Fruit fly (Drosophila melanogaster) whole organism, embryonic: ENCODE measurements around the gene Usp1.

Source experiments
- Awh ChIP-seq: fragments of 200-800 bp; sonication (Bioruptor generic); IDR thresholded peaks from 2 replicates; pipeline ENCODE4, ENCODE4 v1.3.6; 2022; ENCODE audit warnings: missing biosample characterization, missing genetic modification characterization
- CG10431 ChIP-seq: fragments of 200-800 bp; sonication (Bioruptor generic); optimal IDR thresholded peaks from 3 replicates; lab custom pipeline; 2018; ENCODE audit warnings: missing biosample characterization, mild to moderate bottlenecking, missing genetic modification characterization
- CG12071 ChIP-seq: fragments of 200-800 bp; sonication (Bioruptor generic); optimal IDR thresholded peaks from 3 replicates; lab custom pipeline; 2018; ENCODE audit warnings: missing biosample characterization, mild to moderate bottlenecking, missing genetic modification characterization
- CG12659 ChIP-seq: fragments of 200-800 bp; sonication (Bioruptor generic); optimal IDR thresholded peaks from 3 replicates; lab custom pipeline; 2017; ENCODE audit warnings: mild to moderate bottlenecking, missing biosample characterization, missing genetic modification reagents, missing genetic modification characterization
- CG13624 ChIP-seq: fragments of 200-800 bp; sonication (Bioruptor generic); optimal IDR thresholded peaks from 2 replicates; lab custom pipeline; 2016; ENCODE audit warnings: missing biosample characterization, missing genetic modification characterization
- CG14667 ChIP-seq: fragments of 200-800 bp; sonication (Bioruptor generic); IDR thresholded peaks from 2 replicates; pipeline ENCODE4 v1.3.6; 2022; ENCODE audit warnings: missing biosample characterization, missing genetic modification characterization
- CG1602 ChIP-seq: fragments of 200-800 bp; sonication (Bioruptor generic); optimal IDR thresholded peaks from 3 replicates; lab custom pipeline; 2016; ENCODE audit warnings: missing biosample characterization, missing genetic modification characterization
- CG17361 ChIP-seq: fragments of 200-800 bp; sonication (Bioruptor generic); IDR thresholded peaks from 3 replicates; pipeline ENCODE4 v1.3.6; 2022; ENCODE audit warnings: missing biosample characterization, missing genetic modification characterization
- CG18262 ChIP-seq: fragments of 200-800 bp; optimal IDR thresholded peaks from 3 replicates; lab custom pipeline; 2019; ENCODE audit warnings: missing biosample characterization, mild to moderate bottlenecking, missing genetic modification characterization, moderate library complexity
- CG34224 ChIP-seq: fragments of 200-800 bp; sonication (Bioruptor generic); IDR thresholded peaks from 3 replicates; pipeline ENCODE4 v1.3.6; 2022; ENCODE audit warnings: missing biosample characterization, missing genetic modification characterization; ENCODE audit not compliant: partially characterized antibody
- CG4617 ChIP-seq: fragments of 200-800 bp; sonication (Bioruptor generic); optimal IDR thresholded peaks from 3 replicates; lab custom pipeline; 2016; ENCODE audit warnings: missing biosample characterization, missing genetic modification characterization, borderline replicate concordance
- CG4820 ChIP-seq: fragments of 200-800 bp; sonication (Bioruptor generic); optimal IDR thresholded peaks from 3 replicates; lab custom pipeline; 2016; ENCODE audit warnings: missing biosample characterization, missing genetic modification characterization
- CG6272 ChIP-seq: fragments of 200-800 bp; sonication (Bioruptor generic); IDR thresholded peaks from 2 replicates; pipeline ENCODE4 v1.3.6; 2022; ENCODE audit warnings: missing biosample characterization, missing genetic modification characterization
- CG7745 ChIP-seq: fragments of 200-800 bp; sonication (Bioruptor generic); optimal IDR thresholded peaks from 2 replicates; lab custom pipeline; 2018; ENCODE audit warnings: missing biosample characterization, mild to moderate bottlenecking, missing genetic modification characterization, moderate library complexity
- CG7928 ChIP-seq: fragments of 200-800 bp; sonication (Bioruptor generic); optimal IDR thresholded peaks from 2 replicates; lab custom pipeline; 2017; ENCODE audit warnings: missing biosample characterization, mild to moderate bottlenecking, missing genetic modification characterization
- CG9797 ChIP-seq: fragments of 200-800 bp; sonication (Bioruptor generic); optimal IDR thresholded peaks from 3 replicates; lab custom pipeline; 2018; ENCODE audit warnings: missing biosample characterization, mild to moderate bottlenecking, missing genetic modification characterization
- Chrac-16 ChIP-seq: fragments of 200-800 bp; sonication (Bioruptor generic); optimal IDR thresholded peaks from 3 replicates; lab custom pipeline; 2016; ENCODE audit warnings: missing biosample characterization, missing genetic modification characterization
- Dad ChIP-seq: fragments of 200-800 bp; sonication (Bioruptor generic); optimal IDR thresholded peaks from 3 replicates; lab custom pipeline; 2016; ENCODE audit warnings: missing biosample characterization, missing genetic modification characterization
- Dref ChIP-seq: fragments of 200-800 bp; sonication (Bioruptor generic); IDR thresholded peaks from 2 replicates; pipeline ENCODE4 v1.3.6; 2022; ENCODE audit warnings: missing biosample characterization, missing genetic modification characterization
- HmgD ChIP-seq: fragments of 200-800 bp; sonication (Bioruptor generic); optimal IDR thresholded peaks from 3 replicates; lab custom pipeline; 2016; ENCODE audit warnings: missing biosample characterization, missing genetic modification characterization
- Hr78 ChIP-seq, 2 experiments: fragments of 200-800 bp in 1 of 2; fragments of >200 bp in 1 of 2; sonication (Bioruptor generic) in 1 of 2; optimal IDR thresholded peaks; 2 replicates each; lab custom pipeline; 2017 to 2019; ENCODE audit warnings: missing biosample characterization in 2 of 2, missing genetic modification characterization in 2 of 2, mild to moderate bottlenecking in 1 of 2, moderate library complexity in 1 of 2
- NC2α ChIP-seq: fragments of 200-800 bp; sonication (Bioruptor generic); optimal IDR thresholded peaks from 2 replicates; lab custom pipeline; 2016; ENCODE audit warnings: missing biosample characterization, missing genetic modification characterization
- Nf-YB ChIP-seq: fragments of 200-800 bp; sonication (Bioruptor generic); optimal IDR thresholded peaks from 3 replicates; lab custom pipeline; 2019; ENCODE audit warnings: missing biosample characterization, mild to moderate bottlenecking, missing genetic modification characterization, moderate library complexity
- Ptx1 ChIP-seq: fragments of 200-800 bp; sonication (Bioruptor generic); IDR thresholded peaks from 2 replicates; pipeline ENCODE4 v1.3.6; 2022; ENCODE audit warnings: missing biosample characterization, missing genetic modification characterization
- Taf1 ChIP-seq: fragments of 200-800 bp; sonication (Bioruptor generic); IDR thresholded peaks from 2 replicates; pipeline ENCODE4 v1.3.6; 2022; ENCODE audit warnings: missing biosample characterization, missing genetic modification characterization
- Trl ChIP-seq, 3 experiments: fragments of >200 bp in 2 of 3; fragments of 200-800 bp in 1 of 3; sonication (Bioruptor generic) in 1 of 3; optimal IDR thresholded peaks; 2 replicates in 1 of 3; 3 replicates in 2 of 3; lab custom pipeline; 2016 to 2017; ENCODE audit warnings: missing biosample characterization in 1 of 3, missing genetic modification characterization in 1 of 3
- Usf ChIP-seq: fragments of 200-800 bp; sonication (Bioruptor generic); optimal IDR thresholded peaks from 2 replicates; lab custom pipeline; 2017; ENCODE audit warnings: missing genotype, missing biosample characterization, missing genetic modification characterization
- al ChIP-seq: fragments of 200-800 bp; sonication (Bioruptor generic); IDR thresholded peaks from 2 replicates; pipeline ENCODE4 v1.3.6; 2022; ENCODE audit warnings: missing biosample characterization, missing genetic modification characterization
- az2 ChIP-seq: fragments of 200-800 bp; sonication (Bioruptor generic); optimal IDR thresholded peaks from 3 replicates; lab custom pipeline; 2016; ENCODE audit warnings: missing biosample characterization, missing genetic modification characterization
- cad ChIP-seq: fragments of >200 bp; optimal IDR thresholded peaks from 2 replicates; lab custom pipeline; 2017; ENCODE audit warnings: missing biosample characterization, missing genetic modification characterization
- cas ChIP-seq: fragments of 200-800 bp; sonication (Bioruptor generic); IDR thresholded peaks from 2 replicates; pipeline ENCODE4 v1.3.6; 2022; ENCODE audit warnings: missing biosample characterization, missing genetic modification characterization
- danr ChIP-seq: fragments of 200-800 bp; sonication (Bioruptor generic); IDR thresholded peaks from 2 replicates; pipeline ENCODE4 v1.3.6; 2022; ENCODE audit warnings: missing biosample characterization, missing genetic modification characterization
- dimm ChIP-seq: fragments of 200-800 bp; sonication (Bioruptor generic); IDR thresholded peaks from 2 replicates; pipeline ENCODE4 v1.3.6; 2022; ENCODE audit warnings: missing biosample characterization, missing genetic modification characterization
- dmrt99B ChIP-seq: fragments of 200-800 bp; sonication (Bioruptor generic); optimal IDR thresholded peaks from 2 replicates; lab custom pipeline; 2018; ENCODE audit warnings: missing biosample characterization, mild to moderate bottlenecking, missing genetic modification characterization, moderate library complexity
- esg ChIP-seq: fragments of 200-800 bp; sonication (Bioruptor generic); conservative IDR thresholded peaks from 2 replicates; pipeline ENCODE4 v1.3.6; 2022; ENCODE audit warnings: missing biosample characterization, missing genetic modification characterization
- eve ChIP-seq, 2 experiments: fragments of >200 bp; optimal IDR thresholded peaks; 2 replicates each; lab custom pipeline; 2017; ENCODE audit warnings: missing biosample characterization in 2 of 2, missing genetic modification characterization in 2 of 2
- fd3F ChIP-seq: fragments of 200-800 bp; sonication (Bioruptor generic); optimal IDR thresholded peaks from 2 replicates; lab custom pipeline; 2018; ENCODE audit warnings: missing biosample characterization, mild to moderate bottlenecking, missing genetic modification characterization, moderate library complexity
- gfzf ChIP-seq: fragments of 200-800 bp; sonication (Bioruptor generic); optimal IDR thresholded peaks from 2 replicates; lab custom pipeline; 2016; ENCODE audit warnings: missing biosample characterization, mild to moderate bottlenecking, missing genetic modification characterization, moderate library complexity
- ham ChIP-seq: fragments of 200-800 bp; sonication (Bioruptor generic); IDR thresholded peaks from 2 replicates; pipeline ENCODE4 v1.3.6; 2022; ENCODE audit warnings: missing biosample characterization, missing genetic modification characterization
- lilli ChIP-seq: fragments of 200-800 bp; sonication (Bioruptor generic); optimal IDR thresholded peaks from 3 replicates; lab custom pipeline; 2016; ENCODE audit warnings: missing biosample characterization, missing genetic modification characterization
- nau ChIP-seq: fragments of 200-800 bp; sonication (Bioruptor generic); optimal IDR thresholded peaks from 3 replicates; lab custom pipeline; 2017; ENCODE audit warnings: missing biosample characterization, mild to moderate bottlenecking, missing genetic modification characterization, missing genetic modification reagents
- nmo ChIP-seq: fragments of 200-800 bp; sonication (Bioruptor generic); optimal IDR thresholded peaks from 2 replicates; lab custom pipeline; 2018; ENCODE audit warnings: missing biosample characterization, mild to moderate bottlenecking, missing genetic modification characterization, moderate library complexity
- odd ChIP-seq: fragments of 200-800 bp; sonication (Bioruptor generic); optimal IDR thresholded peaks from 2 replicates; lab custom pipeline; 2017; ENCODE audit warnings: missing biosample characterization, mild to moderate bottlenecking, missing genetic modification characterization
- pb ChIP-seq: fragments of 200-800 bp; sonication (Bioruptor generic); optimal IDR thresholded peaks from 3 replicates; lab custom pipeline; 2016; ENCODE audit warnings: missing biosample characterization, missing genetic modification characterization
- peb ChIP-seq: fragments of 200-800 bp; sonication (Bioruptor generic); IDR thresholded peaks from 2 replicates; pipeline ENCODE4 v1.3.6; 2022; ENCODE audit warnings: missing biosample characterization, missing genetic modification characterization
- repo ChIP-seq: fragments of 200-800 bp; sonication (Bioruptor generic); optimal IDR thresholded peaks from 2 replicates; lab custom pipeline; 2016; ENCODE audit warnings: missing biosample characterization, missing genetic modification characterization
- sim ChIP-seq: fragments of 200-800 bp; sonication (Bioruptor generic); IDR thresholded peaks from 2 replicates; pipeline ENCODE4 v1.3.6; 2022; ENCODE audit warnings: missing biosample characterization, missing genetic modification characterization
- slp2 ChIP-seq: fragments of 200-800 bp; sonication (Bioruptor generic); optimal IDR thresholded peaks from 2 replicates; lab custom pipeline; 2016; ENCODE audit warnings: missing biosample characterization, missing genetic modification characterization
- sna ChIP-seq: fragments of 200-800 bp; sonication (Bioruptor generic); IDR thresholded peaks from 2 replicates; pipeline ENCODE4 v1.3.6; 2022; ENCODE audit warnings: missing biosample characterization, missing genetic modification characterization; ENCODE audit not compliant: partially characterized antibody
- tap ChIP-seq: fragments of 200-800 bp; optimal IDR thresholded peaks from 3 replicates; lab custom pipeline; 2019; ENCODE audit warnings: missing biosample characterization, mild to moderate bottlenecking, missing genetic modification characterization, moderate library complexity
- trh ChIP-seq: fragments of 200-800 bp; sonication (Bioruptor generic); optimal IDR thresholded peaks from 2 replicates; lab custom pipeline; 2016; ENCODE audit warnings: missing biosample characterization, missing genetic modification characterization
- z ChIP-seq: fragments of 200-800 bp; sonication (Bioruptor generic); IDR thresholded peaks from 3 replicates; pipeline ENCODE4 v1.3.6; 2022; ENCODE audit warnings: missing biosample characterization, missing genetic modification characterization

Gene Usp1

DNA sequence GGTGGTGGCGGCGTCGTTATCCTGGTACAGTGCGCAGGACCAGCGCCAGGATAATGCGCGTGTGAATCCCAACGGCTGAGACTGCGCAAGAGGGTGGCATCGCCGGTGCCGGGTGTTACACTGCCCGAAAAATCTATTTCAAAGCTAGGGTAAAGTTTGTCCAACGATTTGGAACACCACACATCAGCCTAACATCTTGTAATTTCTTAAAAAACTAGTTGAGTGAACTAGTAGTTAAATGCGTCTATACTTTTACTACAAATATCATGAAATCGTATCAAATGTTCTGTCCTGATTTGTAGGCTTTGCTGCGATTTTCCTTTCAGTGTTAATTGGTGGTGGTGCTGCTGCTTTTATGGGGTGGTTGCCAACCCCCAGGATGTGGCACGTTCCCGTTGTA lies 36.1 kb downstream of the Usp1 start (continued):
- TF ChIP-seq sim (GFP tag; lab: Robert Waterston, UW) (no peak), slp2 (GFP tag; lab: Kevin White, UChicago) (no peak), az2 (GFP tag; lab: Kevin White, UChicago) (peak; percentile 31), gfzf (no peak), Awh (GFP tag; lab: Robert Waterston, UW) (no peak), CG13624 (GFP tag; lab: Kevin White, UChicago) (no peak), nau (GFP tag; lab: Kevin White, UChicago) (no peak), CG4617 (GFP tag; lab: Kevin White, UChicago) (no peak), CG14667 (GFP tag; lab: Robert Waterston, UW) (no peak), Taf1 (no peak), danr (GFP tag; lab: Robert Waterston, UW) (no peak), z (no peak), pb (GFP tag; lab: Kevin White, UChicago) (no peak), CG7745 (tag; lab: Kevin White, UChicago) (no peak), CG9797 (GFP tag; lab: Kevin White, UChicago) (no peak), fd3F (no peak), CG1602 (GFP tag; lab: Kevin White, UChicago) (no peak), Dref (no peak), dmrt99B (peak; percentile 41), CG4820 (GFP tag; lab: Kevin White, UChicago) (peak; percentile 8), nmo (peak; percentile 43), ham (GFP tag; lab: Robert Waterston, UW) (no peak), al (no peak), Dad (GFP tag; lab: Kevin White, UChicago) (no peak), esg (no peak), Nf-YB (GFP tag; lab: Kevin White, UChicago) (no peak), repo (no peak), Usf (no peak), CG7928 (GFP tag; lab: Kevin White, UChicago) (no peak), eve (GFP tag; optimal IDR thresholded peaks at IDR 0.05; lab: Kevin White, UChicago) (no peak), odd (GFP tag; lab: Kevin White, UChicago) (no peak), trh (GFP tag; lab: Kevin White, UChicago) (no peak), Trl (optimal IDR thresholded peaks at IDR 0.05; lab: Kevin White, UChicago) (no peak), Trl (GFP tag; optimal IDR thresholded peaks at IDR 0.05; lab: Kevin White, UChicago) (no peak), Ptx1 (GFP tag; lab: Robert Waterston, UW) (no peak), cad (GFP tag; lab: Kevin White, UChicago) (no peak), tap (tag; lab: Kevin White, UChicago) (peak; percentile 23), CG12071 (GFP tag; lab: Kevin White, UChicago) (no peak), CG18262 (tag; lab: Kevin White, UChicago) (peak; percentile 78), peb (0 out of 2 replicates have a peak, but pooled peaks have one; percentile 10), dimm (no peak), CG12659 (GFP tag; lab: Kevin White, UChicago) (no peak), lilli (GFP tag; lab: Kevin White, UChicago) (no peak), CG10431 (GFP tag; lab: Kevin White, UChicago) (no peak), cas (GFP tag; lab: Robert Waterston, UW) (no peak), NC2α (GFP tag; lab: Kevin White, UChicago) (peak; percentile 31), CG34224 (no peak), Chrac-16 (GFP tag; lab: Kevin White, UChicago) (no peak), CG17361 (peak; percentile 58; the same call in 2 of the 3 replicates), sna (GFP tag; lab: Robert Waterston, UW) (no peak), HmgD (GFP tag; lab: Kevin White, UChicago) (no peak), Hr78 (GFP tag; optimal IDR thresholded peaks at IDR 0.05; lab: Kevin White, UChicago) (no peak), CG6272 (GFP tag; lab: Robert Waterston, UW) (no peak)
